Worm (Caenorhabditis elegans) whole organism, midembryonic: Measurements from ENCODE around the gene H35N09.2.
"Not testable (repeated sequence)": the region's sequence is repeated elsewhere in the genome, so short reads cannot be mapped to it uniquely, and the experiment has no call there.

Experiments used
- T22C8.4 ChIP-seq: fragments of 200-800 bp; sonication (Bioruptor generic); IDR thresholded peaks from 2 replicates; pipeline ENCODE4 v1.3.6; 2022; ENCODE audit warnings: missing genetic modification characterization, missing compliant biosample characterization
- cog-1 ChIP-seq: sonication (generic microtip); optimal IDR thresholded peaks from 2 replicates; lab custom pipeline; 2016; ENCODE audit warnings: missing genetic modification characterization, missing compliant biosample characterization
- flt-1 ChIP-seq: fragments of 200-800 bp; sonication (Bioruptor generic); IDR thresholded peaks from 2 replicates; pipeline ENCODE4 v1.3.6; 2022; ENCODE audit warnings: missing genetic modification characterization, missing compliant biosample characterization
- klf-2 ChIP-seq: fragments of 200-800 bp; sonication (Bioruptor generic); conservative IDR thresholded peaks from 2 replicates; pipeline ENCODE4 v1.3.6; 2022; ENCODE audit warnings: missing genetic modification reagents, missing genetic modification characterization, missing compliant biosample characterization
- med-1 ChIP-seq: sonication (generic microtip); optimal IDR thresholded peaks from 2 replicates; lab custom pipeline; 2017; ENCODE audit warnings: missing genetic modification characterization, mild to moderate bottlenecking, missing compliant biosample characterization, antibody characterized with exemption, missing genetic modification reagents; ENCODE audit not compliant: insufficient read depth
- ref-1 ChIP-seq: fragments of 200-800 bp; sonication (Bioruptor generic); conservative IDR thresholded peaks from 2 replicates; pipeline ENCODE4 v1.3.6; 2022; ENCODE audit warnings: missing genetic modification reagents, missing genetic modification characterization, missing compliant biosample characterization
- tab-1 ChIP-seq: fragments of 200-800 bp; sonication (Bioruptor generic); IDR thresholded peaks from 2 replicates; pipeline ENCODE4 v1.3.6; 2022; ENCODE audit warnings: missing genetic modification characterization, missing compliant biosample characterization
- ztf-23 ChIP-seq: fragments of 200-800 bp; sonication (Bioruptor generic); IDR thresholded peaks from 2 replicates; pipeline ENCODE4 v1.3.6; 2022; ENCODE audit warnings: missing genetic modification reagents, missing genetic modification characterization, missing compliant biosample characterization
- ztf-29 ChIP-seq: fragments of 200-800 bp; sonication (Bioruptor generic); IDR thresholded peaks from 2 replicates; pipeline ENCODE4 v1.3.6; 2022; ENCODE audit warnings: missing genetic modification reagents, missing genetic modification characterization, missing compliant biosample characterization

The H35N09.2 gene

ce11 chrX:8623840-8624591 lies 19.2 kb upstream of the H35N09.2 start:
- TF ChIP-seq ztf-29 (0 out of 2 replicates have a peak, but pooled peaks have one; percentile 31), cog-1 (tag; lab: Kevin White, UChicago) (no peak), tab-1 (GFP tag; lab: Robert Waterston, UW) (no peak), flt-1 (GFP tag; lab: Robert Waterston, UW) (no peak)

DNA sequence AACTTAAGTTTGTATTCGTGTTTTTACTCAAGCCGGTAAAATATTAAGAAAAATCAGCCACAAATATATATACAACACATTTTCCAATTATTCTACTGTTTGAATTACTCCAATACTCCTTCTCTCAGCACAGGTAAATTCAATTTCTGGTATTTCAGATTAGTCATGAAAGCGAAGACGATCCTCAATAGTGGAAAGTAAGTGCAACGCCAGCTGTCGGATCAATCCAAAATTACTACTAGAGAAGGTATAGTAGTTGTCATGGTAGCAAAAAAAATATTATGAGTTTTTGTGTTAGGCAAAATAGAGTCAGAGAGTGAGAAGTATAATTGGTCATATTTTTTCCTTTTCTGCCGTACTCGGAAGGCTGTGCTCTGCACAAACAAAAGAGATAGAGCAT lies 8.2 kb upstream of the H35N09.2 start, which contains the start of gene K01A12.2:
Gene K01A12.2 (plus strand): TSS at position 301 of the 400 bp plus-strand sequence.
- TF ChIP-seq flt-1 (GFP tag; lab: Robert Waterston, UW): no peak
- TF ChIP-seq ztf-29: no peak
- TF ChIP-seq med-1: no peak
- no peak for TF ChIP-seq klf-2 (GFP tag; lab: Robert Waterston, UW)
- no peak for TF ChIP-seq ztf-23
- no peak for TF ChIP-seq T22C8.4 (GFP tag; lab: Robert Waterston, UW)
- TF ChIP-seq cog-1 (tag; lab: Kevin White, UChicago): no peak
- no peak for TF ChIP-seq ref-1 (GFP tag; lab: Robert Waterston, UW)
- TF ChIP-seq tab-1 (GFP tag; lab: Robert Waterston, UW): no peak

- TF ChIP-seq flt-1 (GFP tag; lab: Robert Waterston, UW) (no peak), med-1 (no peak), T22C8.4 (GFP tag; lab: Robert Waterston, UW) (no peak), cog-1 (tag; lab: Kevin White, UChicago) (no peak), ztf-29 (no peak), ztf-23 (no peak), ref-1 (GFP tag; lab: Robert Waterston, UW) (no peak), klf-2 (GFP tag; lab: Robert Waterston, UW) (no peak), tab-1 (GFP tag; lab: Robert Waterston, UW) (no peak)
Measured at ce11 chrX:8612278-8612677, 7.4 kb upstream of the H35N09.2 start.

DNA sequence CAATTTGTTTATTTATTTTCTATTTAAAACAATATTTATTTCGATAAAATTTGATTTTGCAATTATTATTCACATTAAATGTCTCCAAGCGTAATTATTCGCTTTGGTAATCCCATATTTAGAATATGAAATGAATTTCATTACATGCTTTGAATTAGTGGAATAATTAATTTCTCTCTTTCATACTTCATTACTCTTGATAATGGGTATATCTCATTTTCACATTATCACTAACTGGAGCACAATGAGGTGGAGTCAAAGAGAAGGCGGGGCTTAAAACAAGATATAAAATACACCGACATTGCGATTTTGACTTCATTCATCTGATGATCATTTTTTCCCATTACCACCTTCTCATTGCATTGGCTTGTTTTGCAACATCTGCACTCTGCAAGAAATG lies 5.7 kb upstream of the H35N09.2 start, which contains the start of gene K01A12.4:
Gene K01A12.4 (plus strand): TSS at position 301 of the 400 bp plus-strand sequence.
- TF ChIP-seq tab-1 (GFP tag; lab: Robert Waterston, UW); med-1; klf-2 (GFP tag; lab: Robert Waterston, UW): not testable (repeated sequence)

- no peak for TF ChIP-seq ref-1 (GFP tag; lab: Robert Waterston, UW)
- peak; percentile 35; the same call in 1 of the 2 replicates for TF ChIP-seq ztf-23
Measured at ce11 chrX:8608756-8609155, 3.9 kb upstream of the H35N09.2 start.

- TF ChIP-seq ztf-23 (no peak), klf-2 (GFP tag; lab: Robert Waterston, UW) (no peak)
Measured at ce11 chrX:8604160-8604559, 698 bp downstream of the H35N09.2 start.

DNA sequence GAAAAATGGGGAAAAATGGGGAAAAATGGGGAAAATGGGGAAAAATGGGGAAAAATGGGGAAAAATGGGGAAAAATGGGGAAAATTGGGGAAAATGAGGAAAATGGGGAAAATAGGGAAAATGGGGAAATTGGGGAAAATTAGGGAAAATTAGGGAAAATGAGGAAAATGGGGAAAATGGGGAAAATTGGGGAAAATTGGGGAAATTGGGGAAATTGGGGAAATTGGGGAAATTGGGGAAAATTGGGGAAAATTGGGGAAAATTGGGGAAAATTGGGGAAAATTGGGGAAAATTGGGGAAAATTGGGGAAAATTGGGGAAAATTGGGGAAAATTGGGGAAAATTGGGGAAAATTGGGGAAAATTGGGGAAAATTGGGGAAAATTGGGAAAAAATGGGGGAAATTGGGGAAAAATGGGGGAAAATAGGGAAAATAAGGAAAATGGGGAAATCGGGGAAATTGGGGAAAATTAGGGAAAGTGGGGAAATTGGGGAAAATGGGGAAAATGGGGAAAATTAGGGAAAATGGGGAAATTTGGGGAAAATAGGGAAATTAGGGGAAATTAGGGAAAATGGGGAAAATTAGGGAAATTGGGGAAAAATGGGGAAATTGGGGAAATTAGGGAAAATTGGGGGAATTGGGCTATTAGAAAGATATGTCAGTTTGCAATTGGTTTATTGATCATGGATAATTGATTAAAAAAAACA lies 2.0 kb downstream of the H35N09.2 start:
- TF ChIP-seq cog-1 (tag; lab: Kevin White, UChicago) (no peak), tab-1 (GFP tag; lab: Robert Waterston, UW) (0 out of 2 replicates have a peak, but pooled peaks have one; percentile 6), flt-1 (GFP tag; lab: Robert Waterston, UW) (peak; percentile 56), ztf-23 (peak; percentile 81), T22C8.4 (GFP tag; lab: Robert Waterston, UW) (peak; percentile 9; the same call in 1 of the 2 replicates), ref-1 (GFP tag; lab: Robert Waterston, UW) (0 out of 2 replicates have a peak, but pooled peaks have one; percentile 7), ztf-29 (peak; percentile 51; the same call in 1 of the 2 replicates), med-1 (no peak), klf-2 (GFP tag; lab: Robert Waterston, UW) (peak; percentile 74)

DNA sequence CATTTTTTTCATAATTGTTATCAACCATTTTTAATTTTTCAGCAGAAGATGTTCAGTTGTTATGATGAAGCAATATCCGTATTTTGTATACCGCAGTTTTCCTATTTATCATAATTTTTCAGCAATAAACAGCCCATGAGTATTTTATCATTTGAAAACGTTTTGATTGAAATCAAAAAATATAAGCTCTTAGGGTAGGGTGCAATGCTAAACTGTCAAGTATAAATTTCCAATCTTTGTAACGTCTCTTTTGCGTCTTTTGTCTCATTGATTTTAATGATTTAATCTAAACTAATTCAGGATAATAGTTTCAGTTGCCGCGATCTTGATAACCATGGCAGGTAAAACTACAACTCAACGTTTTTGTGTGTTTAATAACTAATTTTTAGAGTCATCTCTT lies 3.6 kb downstream of the H35N09.2 start, which contains the start of gene F18E9.1:
Gene F18E9.1 (plus strand): TSS at position 301 of the 400 bp plus-strand sequence.
- TF ChIP-seq med-1: no peak
- TF ChIP-seq flt-1 (GFP tag; lab: Robert Waterston, UW): no peak
- TF ChIP-seq ref-1 (GFP tag; lab: Robert Waterston, UW): no peak
- no peak for TF ChIP-seq cog-1 (tag; lab: Kevin White, UChicago)
- TF ChIP-seq tab-1 (GFP tag; lab: Robert Waterston, UW): no peak
- no peak for TF ChIP-seq ztf-23
- TF ChIP-seq T22C8.4 (GFP tag; lab: Robert Waterston, UW): no peak
- no peak for TF ChIP-seq ztf-29
- no peak for TF ChIP-seq klf-2 (GFP tag; lab: Robert Waterston, UW)

ce11 chrX:8599725-8600124 lies 5.1 kb downstream of the H35N09.2 start:
- TF ChIP-seq T22C8.4 (GFP tag; lab: Robert Waterston, UW): no peak
- TF ChIP-seq flt-1 (GFP tag; lab: Robert Waterston, UW): no peak
- TF ChIP-seq med-1: no peak
- TF ChIP-seq ztf-29: no peak
- TF ChIP-seq tab-1 (GFP tag; lab: Robert Waterston, UW): no peak
- TF ChIP-seq ref-1 (GFP tag; lab: Robert Waterston, UW): no peak
- TF ChIP-seq ztf-23: no peak
- no peak for TF ChIP-seq klf-2 (GFP tag; lab: Robert Waterston, UW)
- TF ChIP-seq cog-1 (tag; lab: Kevin White, UChicago): no peak

DNA sequence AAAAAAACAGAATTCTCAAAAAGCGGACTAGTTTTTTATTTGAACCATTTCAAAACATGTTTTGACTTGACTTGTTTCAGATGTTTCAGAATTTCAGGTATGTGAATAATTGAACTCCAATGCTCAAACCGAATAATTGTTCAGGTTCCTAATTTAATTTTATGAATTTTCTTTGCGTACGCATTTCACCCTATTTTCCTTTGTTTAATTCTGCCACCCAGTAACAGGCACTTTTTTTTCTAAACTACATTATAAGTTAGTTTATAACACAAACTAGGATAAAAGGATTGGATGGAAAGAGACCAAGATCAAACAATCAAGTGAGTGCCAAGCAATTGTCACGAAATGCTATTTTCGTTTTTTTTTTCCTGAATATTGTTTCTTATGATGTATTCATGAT lies 6.4 kb downstream of the H35N09.2 start:
- TF ChIP-seq T22C8.4 (GFP tag; lab: Robert Waterston, UW) (no peak), ztf-29 (no peak), med-1 (no peak), ztf-23 (no peak), cog-1 (tag; lab: Kevin White, UChicago) (no peak), ref-1 (GFP tag; lab: Robert Waterston, UW) (no peak)
